Fruit fly (Drosophila melanogaster): ENCODE data around the gene ash1.

DNA sequence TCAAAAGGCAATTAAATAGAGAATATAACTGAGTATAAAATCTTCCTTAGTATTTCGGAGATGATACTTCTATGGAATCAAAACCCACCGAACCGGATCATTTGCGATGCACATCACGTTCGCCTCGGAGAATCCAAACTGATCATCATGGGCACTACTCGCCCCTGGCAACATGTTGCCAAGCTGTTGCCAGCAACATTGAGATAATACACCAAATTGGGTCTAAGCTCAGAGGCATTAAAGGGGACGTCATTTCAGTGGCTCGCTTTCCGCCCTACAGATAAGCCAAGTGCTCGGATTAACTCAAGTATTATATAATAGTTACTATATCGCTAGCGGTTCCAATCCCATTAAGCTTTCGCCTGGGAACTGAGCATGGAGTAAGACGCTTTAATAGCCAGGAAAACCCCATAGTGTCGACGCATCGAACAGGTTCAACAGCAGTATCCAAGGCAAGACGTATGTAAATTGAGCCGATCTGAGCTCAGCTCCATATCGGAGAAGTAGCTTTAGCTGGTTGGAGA lies 7.5 kb upstream of the ash1 start, which contains the start of the genes lush and CG9372:
- no peak for TF ChIP-seq CG6276 (GFP tag; optimal IDR thresholded peaks at IDR 0.05)
- TF ChIP-seq Blimp-1 (GFP tag; optimal IDR thresholded peaks at IDR 0.05): no peak
- TF ChIP-seq net (GFP tag; optimal IDR thresholded peaks at IDR 0.05): no peak
- no peak for TF ChIP-seq dsx (GFP tag; optimal IDR thresholded peaks at IDR 0.05; ENCODE audit: poor library complexity, severe bottlenecking)
- TF ChIP-seq Gug (GFP tag; IDR thresholded peaks at IDR 0.05): no peak
- TF ChIP-seq CG8632 (GFP tag; optimal IDR thresholded peaks at IDR 0.05): no peak
- no peak for TF ChIP-seq CG16779 (tag; optimal IDR thresholded peaks at IDR 0.05)
- no peak for TF ChIP-seq acj6 (GFP tag; optimal IDR thresholded peaks at IDR 0.05)
